Fruit fly (Drosophila melanogaster): ENCODE results near the gene Rcd4.

The Rcd4 gene

DNA sequence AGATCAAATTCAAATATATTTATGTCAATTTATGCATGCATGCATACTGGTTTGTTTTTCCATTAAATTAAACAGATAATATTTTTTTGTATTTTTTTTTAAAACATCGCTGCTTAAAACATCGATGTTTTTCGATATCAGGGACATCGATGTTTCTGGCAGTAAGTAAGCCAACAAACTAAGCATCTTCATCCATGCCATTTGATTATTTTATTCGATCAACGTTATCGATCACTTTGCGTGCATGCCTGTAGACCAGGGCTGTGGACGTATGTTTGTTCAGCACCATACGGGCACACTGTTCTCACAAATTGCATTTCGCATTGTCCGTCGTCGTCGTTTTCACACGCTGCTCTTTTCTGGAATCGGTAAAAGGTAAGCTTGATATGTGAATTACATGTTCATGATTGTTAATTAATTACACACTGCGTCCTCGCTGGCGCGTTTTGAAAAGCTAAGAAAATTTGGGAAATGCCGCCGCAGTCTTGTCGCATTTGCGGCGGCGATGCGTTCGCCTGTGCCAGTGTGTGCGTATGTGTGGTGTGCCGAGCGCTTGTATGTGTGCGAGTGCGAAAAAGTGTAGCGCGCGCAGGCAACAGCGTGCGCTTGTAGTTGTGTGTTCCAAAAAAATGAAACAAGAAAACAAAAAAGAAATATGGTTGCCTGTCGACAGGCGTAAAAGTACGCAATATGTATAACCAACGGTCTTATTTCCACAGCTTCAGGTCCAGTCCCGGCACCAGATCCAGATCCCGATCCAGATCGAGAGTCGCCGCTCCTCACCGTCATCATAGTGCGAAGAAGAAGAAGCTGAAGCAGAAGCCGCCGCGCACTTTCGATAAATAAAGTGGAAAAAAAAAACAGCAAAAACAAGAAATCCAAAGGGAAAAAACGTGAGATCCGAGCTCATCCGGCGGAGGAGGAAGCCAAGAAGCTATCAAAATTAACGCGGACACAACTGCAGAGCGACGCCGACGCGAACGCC is 20.9 kb downstream of the Rcd4 start, which contains the start of gene emb (continued):
- TF ChIP-seq Side (GFP tag; optimal IDR thresholded peaks at IDR 0.05): no peak
- no peak for TF ChIP-seq CG31365 (tag; optimal IDR thresholded peaks at IDR 0.05)
- TF ChIP-seq ro (GFP tag; IDR thresholded peaks at IDR 0.05): no peak
- peak; percentile 93 for TF ChIP-seq zen2 (GFP tag; IDR thresholded peaks at IDR 0.05; ENCODE audit: partially characterized antibody)
- peak; percentile 26; the same call in 2 of the 3 replicates for TF ChIP-seq CG11456 (GFP tag; IDR thresholded peaks at IDR 0.05)
- TF ChIP-seq kah (GFP tag; optimal IDR thresholded peaks at IDR 0.05): peak; percentile 27
- TF ChIP-seq tll (GFP tag; optimal IDR thresholded peaks at IDR 0.05): peak in 1 of 2 experiments; percentile 1
- TF ChIP-seq CG33213 (GFP tag; optimal IDR thresholded peaks at IDR 0.05): peak; percentile 89
- no peak for TF ChIP-seq danr (GFP tag; IDR thresholded peaks at IDR 0.05)
- peak; percentile 68 for TF ChIP-seq CG2712 (tag; optimal IDR thresholded peaks at IDR 0.05)
- peak; percentile 42 for TF ChIP-seq CG13624 (GFP tag; optimal IDR thresholded peaks at IDR 0.05)
- TF ChIP-seq Scr (GFP tag; IDR thresholded peaks at IDR 0.05; ENCODE audit: partially characterized antibody): peak; percentile 94
- peak; percentile 21 for TF ChIP-seq pum (GFP tag; optimal IDR thresholded peaks at IDR 0.05)
- TF ChIP-seq CG17359 (tag; optimal IDR thresholded peaks at IDR 0.05): peak; percentile 19
- TF ChIP-seq CG18599 (GFP tag; optimal IDR thresholded peaks at IDR 0.05): no peak
- peak; percentile 33 for TF ChIP-seq Ssrp (tag; optimal IDR thresholded peaks at IDR 0.05)
- TF ChIP-seq bigmax (GFP tag; optimal IDR thresholded peaks at IDR 0.05): no peak
- TF ChIP-seq CG14965 (GFP tag; optimal IDR thresholded peaks at IDR 0.05; ENCODE audit: borderline replicate concordance): no peak
- TF ChIP-seq ssp (GFP tag; IDR thresholded peaks at IDR 0.05): peak; percentile 68
- no peak for TF ChIP-seq CG10431 (GFP tag; optimal IDR thresholded peaks at IDR 0.05)
- no peak for TF ChIP-seq lab (GFP tag; optimal IDR thresholded peaks at IDR 0.05)
- TF ChIP-seq sisA (GFP tag; IDR thresholded peaks at IDR 0.05): no peak
- TF ChIP-seq pho (GFP tag; optimal IDR thresholded peaks at IDR 0.05): peak; percentile 65
- TF ChIP-seq Hr39 (optimal IDR thresholded peaks at IDR 0.05): no peak
- TF ChIP-seq psq (GFP tag; optimal IDR thresholded peaks at IDR 0.05): peak; percentile 19
- TF ChIP-seq z (GFP tag; IDR thresholded peaks at IDR 0.05): no peak
- TF ChIP-seq Gsc (GFP tag; IDR thresholded peaks at IDR 0.05): no peak
- peak; percentile 47 to 52 for TF ChIP-seq chif (GFP tag; optimal IDR thresholded peaks at IDR 0.05)
- no peak for TF ChIP-seq ase (GFP tag; IDR thresholded peaks at IDR 0.05)
- TF ChIP-seq chm (GFP tag; IDR thresholded peaks at IDR 0.05): peak; percentile 17; the same call in 1 of the 2 replicates
- no peak for TF ChIP-seq Fer2 (tag; optimal IDR thresholded peaks at IDR 0.05)
- TF ChIP-seq CG14441 (GFP tag; IDR thresholded peaks at IDR 0.05): peak; percentile 30; the same call in 1 of the 2 replicates
- no peak for TF ChIP-seq Sox100B (GFP tag; optimal IDR thresholded peaks at IDR 0.05)
- peak; percentile 19 for TF ChIP-seq repo (GFP tag; optimal IDR thresholded peaks at IDR 0.05)
- peak; percentile 73 for TF ChIP-seq CG4424 (GFP tag; optimal IDR thresholded peaks at IDR 0.05)
- TF ChIP-seq eyg (GFP tag; optimal IDR thresholded peaks at IDR 0.05): peak; percentile 29
- no peak for TF ChIP-seq CG12071 (GFP tag; optimal IDR thresholded peaks at IDR 0.05)
- TF ChIP-seq Dip2 (GFP tag; IDR thresholded peaks at IDR 0.05): no peak
- no peak for TF ChIP-seq ATbp (GFP tag; optimal IDR thresholded peaks at IDR 0.05)
- peak; percentile 80 for TF ChIP-seq CG12391 (tag; optimal IDR thresholded peaks at IDR 0.05)
- peak; percentile 67 for TF ChIP-seq sqz (GFP tag; optimal IDR thresholded peaks at IDR 0.05)
- TF ChIP-seq CG17328 (GFP tag; IDR thresholded peaks at IDR 0.05): 0 out of 2 replicates have a peak, but pooled peaks have one; percentile 24
- no peak for TF ChIP-seq CG8765 (GFP tag; IDR thresholded peaks at IDR 0.05)
- TF ChIP-seq insv (GFP tag; optimal IDR thresholded peaks at IDR 0.05): peak in 1 of 2 experiments; percentile 41
- 0 out of 3 replicates have a peak, but pooled peaks have one; percentile 9 for TF ChIP-seq otp (GFP tag; IDR thresholded peaks at IDR 0.05)
- no peak for TF ChIP-seq wdn (GFP tag; IDR thresholded peaks at IDR 0.05)
- TF ChIP-seq NC2α (GFP tag; optimal IDR thresholded peaks at IDR 0.05): no peak
- peak; percentile 32 for TF ChIP-seq CG1792 (GFP tag; optimal IDR thresholded peaks at IDR 0.05)
- TF ChIP-seq CG3065 (GFP tag; optimal IDR thresholded peaks at IDR 0.05): no peak

All from whole organism, embryonic.